Worm (Caenorhabditis elegans): ENCODE measurements around the gene C25F9.10.

C25F9.10 gene

ce11 chrV:19432030-19432429 lies 26.5 kb downstream of the C25F9.10 start:
- no peak for TF ChIP-seq mes-4 (tag; optimal IDR thresholded peaks at IDR 0.05)
- TF ChIP-seq pbrm-1 (GFP tag; IDR thresholded peaks at IDR 0.05), result no peak
- peak; percentile 53; the same call in 1 of the 2 replicates for TF ChIP-seq cebp-1 (GFP tag; IDR thresholded peaks at IDR 0.05)
- TF ChIP-seq cebp-1 (tag; optimal IDR thresholded peaks at IDR 0.05), result peak; percentile 57

- TF ChIP-seq repo-1 (tag; optimal IDR thresholded peaks at IDR 0.05), result no peak
- TF ChIP-seq Y67H2A.10 (GFP tag; conservative IDR thresholded peaks at IDR 0.05), result no peak
- TF ChIP-seq nhr-120 (GFP tag; IDR thresholded peaks at IDR 0.05), result no peak
- no peak for TF ChIP-seq nhr-27 (tag; optimal IDR thresholded peaks at IDR 0.05)
- no peak for TF ChIP-seq B0035.1 (tag; optimal IDR thresholded peaks at IDR 0.05)
- no peak for TF ChIP-seq D2030.7 (GFP tag; IDR thresholded peaks at IDR 0.05)
- no peak for TF ChIP-seq mcd-1 (GFP tag; IDR thresholded peaks at IDR 0.05)
Observed at ce11 chrV:19432972-19433371, 27.4 kb downstream of the C25F9.10 start, which contains the start of gene C25F9.11. Gene C25F9.11 (minus strand): TSS chrV:19433072.

- TF ChIP-seq C17E4.6 (GFP tag; IDR thresholded peaks at IDR 0.05), result no peak
- TF ChIP-seq cebp-1 (GFP tag; IDR thresholded peaks at IDR 0.05), result peak; percentile 61; the same call in 1 of the 2 replicates
- TF ChIP-seq cebp-1 (tag; optimal IDR thresholded peaks at IDR 0.05), result peak; percentile 72
Observed at ce11 chrV:19433806-19434437, 28.4 kb downstream of the C25F9.10 start, which contains the start of gene C25F9.16. Gene C25F9.16 (plus strand): TSS chrV:19434387.

- TF ChIP-seq nhr-80 (tag; optimal IDR thresholded peaks at IDR 0.05), result peak; percentile 51
- TF ChIP-seq Y79H2A.3 (GFP tag; conservative IDR thresholded peaks at IDR 0.05), result no peak
- peak; percentile 51; the same call in 1 of the 2 replicates for TF ChIP-seq cebp-1 (GFP tag; IDR thresholded peaks at IDR 0.05)
- TF ChIP-seq cebp-1 (tag; optimal IDR thresholded peaks at IDR 0.05), result peak; percentile 80
- TF ChIP-seq mcd-1 (GFP tag; IDR thresholded peaks at IDR 0.05), result no peak
- no peak for TF ChIP-seq snpc-1.3 (tag; optimal IDR thresholded peaks at IDR 0.05; ENCODE audit: insufficient read depth)
- TF ChIP-seq zfh-2 (GFP tag; conservative IDR thresholded peaks at IDR 0.05), result no peak
Observed at ce11 chrV:19436307-19436706, 30.8 kb downstream of the C25F9.10 start, which contains the start of gene C25F9.14. Gene C25F9.14 (plus strand): TSS chrV:19436484.

- TF ChIP-seq nhr-27 (tag; optimal IDR thresholded peaks at IDR 0.05), result no peak
- no peak for TF ChIP-seq ZK185.1 (tag; optimal IDR thresholded peaks at IDR 0.05; ENCODE audit: poor library complexity, severe bottlenecking)
- peak; percentile 3 for TF ChIP-seq unc-62 (GFP tag; optimal IDR thresholded peaks at IDR 0.05)
- no peak for TF ChIP-seq rpc-1 (optimal IDR thresholded peaks at IDR 0.05)
- TF ChIP-seq rpc-1 (tag; optimal IDR thresholded peaks at IDR 0.05), result no peak
- TF ChIP-seq dpff-1 (tag; optimal IDR thresholded peaks at IDR 0.05), result no peak
- TF ChIP-seq cebp-1 (GFP tag; IDR thresholded peaks at IDR 0.05), result peak; percentile 36; the same call in 1 of the 2 replicates
- peak; percentile 88 for TF ChIP-seq cebp-1 (tag; optimal IDR thresholded peaks at IDR 0.05)
Observed at ce11 chrV:19443599-19443998, 38.1 kb downstream of the C25F9.10 start.

ce11 chrV:19445442-19445841 lies 39.9 kb downstream of the C25F9.10 start, which contains the start of gene M04C3.1:
Gene M04C3.1 (minus strand): TSS chrV:19445605.
- TF ChIP-seq bed-1 (GFP tag; IDR thresholded peaks at IDR 0.05), result no peak
- peak; percentile 23 for TF ChIP-seq nhr-80 (tag; optimal IDR thresholded peaks at IDR 0.05)
- TF ChIP-seq Y53F4B.3 (GFP tag; IDR thresholded peaks at IDR 0.05), result no peak

- no peak for TF ChIP-seq mcd-1 (GFP tag; IDR thresholded peaks at IDR 0.05)
- no peak for TF ChIP-seq ztf-6 (GFP tag; IDR thresholded peaks at IDR 0.05)
- no peak for TF ChIP-seq let-607 (tag; optimal IDR thresholded peaks at IDR 0.05)
- no peak for TF ChIP-seq B0035.1 (tag; optimal IDR thresholded peaks at IDR 0.05)
- no peak for TF ChIP-seq nfya-2 (GFP tag; IDR thresholded peaks at IDR 0.05)
- no peak for TF ChIP-seq xnd-1 (tag; optimal IDR thresholded peaks at IDR 0.05)
- no peak for TF ChIP-seq bed-1 (GFP tag; IDR thresholded peaks at IDR 0.05)
- TF ChIP-seq Y56A3A.18 (GFP tag; IDR thresholded peaks at IDR 0.05), result no peak
- TF ChIP-seq nfyb-1 (GFP tag; IDR thresholded peaks at IDR 0.05), result no peak
- TF ChIP-seq F23B12.7 (tag; optimal IDR thresholded peaks at IDR 0.05; ENCODE audit: insufficient read depth), result no peak
- TF ChIP-seq egl-44 (GFP tag; IDR thresholded peaks at IDR 0.05), result no peak
- no peak for TF ChIP-seq F39B2.1 (GFP tag; IDR thresholded peaks at IDR 0.05)
- no peak for TF ChIP-seq sdz-38 (tag; optimal IDR thresholded peaks at IDR 0.05)
- no peak for TF ChIP-seq ztf-18 (tag; optimal IDR thresholded peaks at IDR 0.05)
- TF ChIP-seq Y95B8A.8 (GFP tag; IDR thresholded peaks at IDR 0.05), result no peak
- TF ChIP-seq ama-1 (optimal IDR thresholded peaks at IDR 0.05), result no peak
- no peak for TF ChIP-seq ama-1 (GFP tag; optimal IDR thresholded peaks at IDR 0.05)
Observed at ce11 chrV:19448805-19449204, 43.3 kb downstream of the C25F9.10 start, which contains the start of gene M04C3.2. Gene M04C3.2 (minus strand): TSS chrV:19448905.
